Worm (Caenorhabditis elegans) whole organism, L2 larva: ENCODE measurements around the gene lst-4.
A peak's percentile ranks its signal among the peaks of the same experiment; 100 is the strongest.

Experiments used
- C34F6.9 ChIP-seq: fragments of 150-350 bp; optimal IDR thresholded peaks from 2 replicates; lab custom pipeline; 2014; ENCODE audit warnings: missing biosample characterization, missing genetic modification characterization
- blmp-1 ChIP-seq: sonication (generic microtip); optimal IDR thresholded peaks from 2 replicates; lab custom pipeline; 2017; ENCODE audit warnings: missing genetic modification characterization, mild to moderate bottlenecking, missing compliant biosample characterization, antibody characterized with exemption, moderate library complexity; ENCODE audit not compliant: insufficient read depth
- ceh-82 ChIP-seq: fragments of 150-350 bp; optimal IDR thresholded peaks from 2 replicates; lab custom pipeline; 2014; ENCODE audit warnings: missing biosample characterization, missing genetic modification characterization
- egl-27 ChIP-seq: sonication (generic microtip); optimal IDR thresholded peaks from 3 replicates; lab custom pipeline; 2017; ENCODE audit warnings: missing biosample characterization, missing genetic modification reagents, missing genetic modification characterization
- lin-39 ChIP-seq: fragments of 150-350 bp; optimal IDR thresholded peaks from 2 replicates; lab custom pipeline; 2014; ENCODE audit warnings: missing biosample characterization, missing genetic modification reagents, missing genetic modification characterization
- lsy-2 ChIP-seq, 2 experiments: fragments of 150-350 bp in 1 of 2; sonication (generic microtip) in 1 of 2; optimal IDR thresholded peaks; 2 replicates each; lab custom pipeline; 2014 to 2017; ENCODE audit warnings: missing biosample characterization in 2 of 2, missing genetic modification characterization in 2 of 2
- nhr-23 ChIP-seq: fragments of 150-350 bp; optimal IDR thresholded peaks from 2 replicates; lab custom pipeline; 2014; ENCODE audit warnings: missing biosample characterization, missing genetic modification reagents, missing genetic modification characterization
- snpc-4 ChIP-seq: fragments of 150-350 bp; optimal IDR thresholded peaks from 2 replicates; lab custom pipeline; 2014; ENCODE audit warnings: missing biosample characterization, missing genetic modification characterization
- unc-62 ChIP-seq: fragments of 150-350 bp; optimal IDR thresholded peaks from 2 replicates; lab custom pipeline; 2014; ENCODE audit warnings: missing biosample characterization, missing genetic modification reagents, missing genetic modification characterization
- ztf-11 ChIP-seq: sonication (generic microtip); optimal IDR thresholded peaks from 2 replicates; lab custom pipeline; 2017; ENCODE audit warnings: missing biosample characterization, missing genetic modification characterization
- ztf-4 ChIP-seq: fragments of 150-350 bp; optimal IDR thresholded peaks from 2 replicates; lab custom pipeline; 2014; ENCODE audit warnings: missing biosample characterization, missing genetic modification characterization

DNA sequence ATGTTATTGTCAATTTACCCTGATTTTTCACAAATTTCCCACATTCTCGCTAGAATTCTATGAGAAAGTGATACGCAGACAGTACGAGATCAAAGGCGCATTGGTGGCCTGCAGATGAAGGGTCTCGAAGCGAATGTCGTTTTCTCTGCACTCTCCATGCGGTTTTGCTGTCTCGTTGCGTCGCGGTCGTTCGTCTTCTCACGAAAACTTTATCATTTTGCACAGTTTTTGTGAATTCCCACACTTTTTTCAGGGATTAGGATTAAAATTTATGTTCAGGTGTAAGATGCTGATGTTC, 1.3 kb upstream of the lst-4 start:
- TF ChIP-seq ztf-4, result peak; percentile 64
- TF ChIP-seq ceh-82, result no peak
- peak; percentile 36 for TF ChIP-seq egl-27 (tag; lab: Kevin White, UChicago)
- TF ChIP-seq lin-39 (tag; lab: Kevin White, UChicago), result no peak
- TF ChIP-seq snpc-4 (tag; lab: Kevin White, UChicago), result peak; percentile 39
- TF ChIP-seq C34F6.9 (tag; lab: Kevin White, UChicago), result peak; percentile 92
- no peak for TF ChIP-seq unc-62 (GFP tag; lab: Kevin White, UChicago)
- peak; percentile 81 to 92 for TF ChIP-seq lsy-2 (tag; optimal IDR thresholded peaks at IDR 0.05; lab: Kevin White, UChicago)
- TF ChIP-seq ztf-11 (tag; lab: Kevin White, UChicago), result no peak
- peak; percentile 35 for TF ChIP-seq blmp-1 (tag; lab: Kevin White, UChicago)
- no peak for TF ChIP-seq nhr-23 (tag; lab: Kevin White, UChicago)
